Fruit fly (Drosophila melanogaster) whole organism, wandering third instar larva: ENCODE measurements around the gene brwl.
A peak's percentile ranks its signal among the peaks of the same experiment; 100 is the strongest.

Experiments
- Abd-B ChIP-seq: fragments of >200 bp; optimal IDR thresholded peaks from 2 replicates; lab custom pipeline; 2017; ENCODE audit warnings: missing biosample characterization, missing genetic modification characterization
- CG32264 ChIP-seq: fragments of 200-800 bp; sonication (Bioruptor generic); optimal IDR thresholded peaks from 2 replicates; lab custom pipeline; 2016; ENCODE audit warnings: missing biosample characterization, missing genetic modification characterization
- CG9705 ChIP-seq: fragments of 200-800 bp; sonication (Bioruptor generic); optimal IDR thresholded peaks from 2 replicates; lab custom pipeline; 2018; ENCODE audit warnings: missing biosample characterization, mild to moderate bottlenecking, missing genetic modification characterization
- CrebA ChIP-seq: fragments of 200-800 bp; sonication (Bioruptor generic); optimal IDR thresholded peaks from 2 replicates; lab custom pipeline; 2016; ENCODE audit warnings: missing biosample characterization, mild to moderate bottlenecking, missing genetic modification characterization, borderline replicate concordance
- Dfd ChIP-seq: fragments of >200 bp; optimal IDR thresholded peaks from 2 replicates; lab custom pipeline; 2017; ENCODE audit warnings: missing biosample characterization, missing genetic modification characterization
- Dif ChIP-seq: fragments of 200-275, 200-300 bp; sonication (Bioruptor generic); optimal IDR thresholded peaks from 2 replicates; lab custom pipeline; 2018; ENCODE audit warnings: missing biosample characterization, missing genetic modification characterization; ENCODE audit not compliant: partially characterized antibody
- GATAd ChIP-seq: sonication (Bioruptor generic); optimal IDR thresholded peaks from 2 replicates; lab custom pipeline; 2016; ENCODE audit warnings: missing biosample characterization, missing genetic modification characterization
- HLH106 ChIP-seq: fragments of 200-800 bp; optimal IDR thresholded peaks from 3 replicates; lab custom pipeline; 2019; ENCODE audit warnings: missing biosample characterization, mild to moderate bottlenecking, missing genetic modification characterization, moderate library complexity
- Hnf4 ChIP-seq: fragments of 200-800 bp; sonication (Bioruptor generic); optimal IDR thresholded peaks from 2 replicates; lab custom pipeline; 2016; ENCODE audit warnings: missing biosample characterization, mild to moderate bottlenecking, missing genetic modification characterization
- Hr78 ChIP-seq: fragments of >200 bp; optimal IDR thresholded peaks from 2 replicates; lab custom pipeline; 2017; ENCODE audit warnings: missing biosample characterization, missing genetic modification characterization
- Hr83 ChIP-seq: fragments of 200-300 bp; sonication (Bioruptor generic); optimal IDR thresholded peaks from 2 replicates; lab custom pipeline; 2016; ENCODE audit warnings: missing biosample characterization, mild to moderate bottlenecking, missing genetic modification characterization, moderate library complexity; ENCODE audit not compliant: poor library complexity, severe bottlenecking
- Jra ChIP-seq: sonication (Bioruptor generic); optimal IDR thresholded peaks from 2 replicates; lab custom pipeline; 2016; ENCODE audit warnings: missing biosample characterization, missing genetic modification characterization
- Mio ChIP-seq: sonication (Bioruptor generic); optimal IDR thresholded peaks from 2 replicates; lab custom pipeline; 2016; ENCODE audit warnings: missing biosample characterization, missing genetic modification characterization
- Myc ChIP-seq: fragments of >200 bp; optimal IDR thresholded peaks from 2 replicates; lab custom pipeline; 2017
- N ChIP-seq: fragments of >200 bp; optimal IDR thresholded peaks from 2 replicates; lab custom pipeline; 2018; ENCODE audit warnings: missing biosample characterization, missing external identifiers, missing genetic modification characterization
- OdsH ChIP-seq: fragments of 200-800 bp; sonication (Bioruptor generic); optimal IDR thresholded peaks from 2 replicates; lab custom pipeline; 2016; ENCODE audit warnings: missing biosample characterization, mild to moderate bottlenecking, missing genetic modification characterization
- Rel ChIP-seq, 2 experiments: fragments of 200-800 bp; sonication (Bioruptor generic) in 1 of 2; optimal IDR thresholded peaks; 2 replicates in 1 of 2; 3 replicates in 1 of 2; lab custom pipeline; 2016 to 2019; ENCODE audit warnings: mild to moderate bottlenecking in 2 of 2, missing biosample characterization in 2 of 2, missing genetic modification characterization in 2 of 2, moderate library complexity in 1 of 2
- Sp1 ChIP-seq: fragments of 200-800 bp; sonication (Bioruptor generic); optimal IDR thresholded peaks from 3 replicates; lab custom pipeline; 2019; ENCODE audit warnings: missing biosample characterization, mild to moderate bottlenecking, missing genetic modification characterization, moderate library complexity
- Vsx2 ChIP-seq: fragments of 200-300, 225-300 bp; sonication (Bioruptor generic); optimal IDR thresholded peaks from 2 replicates; lab custom pipeline; 2018; ENCODE audit warnings: missing biosample characterization, missing genetic modification characterization; ENCODE audit not compliant: partially characterized antibody
- br ChIP-seq: fragments of 200-800 bp; sonication (Bioruptor generic); optimal IDR thresholded peaks from 2 replicates; lab custom pipeline; 2016; ENCODE audit warnings: missing biosample characterization, missing genetic modification characterization
- brk ChIP-seq: fragments of 200-800 bp; sonication (Bioruptor generic); optimal IDR thresholded peaks from 2 replicates; lab custom pipeline; 2016; ENCODE audit warnings: missing biosample characterization, mild to moderate bottlenecking, missing genetic modification characterization
- dl ChIP-seq, 2 experiments: fragments of 175-275, 200-275 bp in 1 of 2; fragments of 200-275 bp in 1 of 2; sonication (Bioruptor generic); optimal IDR thresholded peaks; lab custom pipeline; 2018; ENCODE audit warnings: mild to moderate bottlenecking in 2 of 2, missing biosample characterization in 2 of 2, missing genetic modification characterization in 2 of 2, moderate library complexity in 2 of 2; ENCODE audit not compliant: partially characterized antibody in 2 of 2, insufficient read depth in 1 of 2
- dmrt93B ChIP-seq: fragments of 200-800 bp; sonication (Bioruptor generic); optimal IDR thresholded peaks from 2 replicates; lab custom pipeline; 2018; ENCODE audit warnings: missing biosample characterization, mild to moderate bottlenecking, missing genetic modification characterization
- dsf ChIP-seq: sonication (Bioruptor generic); optimal IDR thresholded peaks from 2 replicates; lab custom pipeline; 2016; ENCODE audit warnings: missing biosample characterization, missing genetic modification characterization, borderline replicate concordance
- ey ChIP-seq: fragments of 200-800 bp; sonication (Bioruptor generic); optimal IDR thresholded peaks from 2 replicates; lab custom pipeline; 2016; ENCODE audit warnings: missing biosample characterization, missing genetic modification characterization
- foxo ChIP-seq, 2 experiments: fragments of 200-800 bp; sonication (Bioruptor generic); optimal IDR thresholded peaks; 2 replicates in 1 of 2; 3 replicates in 1 of 2; lab custom pipeline; 2016 to 2017; ENCODE audit warnings: missing biosample characterization in 2 of 2, missing genetic modification characterization in 2 of 2
- fru ChIP-seq: fragments of 200-800 bp; sonication (Bioruptor generic); optimal IDR thresholded peaks from 3 replicates; lab custom pipeline; 2016; ENCODE audit warnings: missing biosample characterization, mild to moderate bottlenecking, missing genetic modification characterization
- h ChIP-seq: fragments of 200-800 bp; sonication (Bioruptor generic); optimal IDR thresholded peaks from 3 replicates; lab custom pipeline; 2016; ENCODE audit warnings: missing biosample characterization, mild to moderate bottlenecking, missing genetic modification characterization
- jim ChIP-seq: fragments of 175-275, 200-325 bp; sonication (Bioruptor generic); optimal IDR thresholded peaks from 2 replicates; lab custom pipeline; 2016; ENCODE audit warnings: missing biosample characterization, mild to moderate bottlenecking, missing genetic modification characterization
- lola ChIP-seq: fragments of >200 bp; optimal IDR thresholded peaks from 2 replicates; lab custom pipeline; 2017; ENCODE audit warnings: missing biosample characterization, missing genetic modification characterization
- pan ChIP-seq: fragments of >200 bp; optimal IDR thresholded peaks from 2 replicates; lab custom pipeline; 2017
- psq ChIP-seq: fragments of 200-800 bp; sonication (Bioruptor generic); optimal IDR thresholded peaks from 3 replicates; lab custom pipeline; 2017; ENCODE audit warnings: missing biosample characterization, mild to moderate bottlenecking, missing genetic modification characterization, moderate library complexity
- rgr ChIP-seq: fragments of 200-800 bp; sonication (Bioruptor generic); optimal IDR thresholded peaks from 3 replicates; lab custom pipeline; 2016; ENCODE audit warnings: missing biosample characterization, mild to moderate bottlenecking, missing genetic modification characterization
- sage ChIP-seq: fragments of 200-800 bp; sonication (Bioruptor generic); optimal IDR thresholded peaks from 2 replicates; lab custom pipeline; 2016; ENCODE audit warnings: missing biosample characterization, mild to moderate bottlenecking, missing genetic modification characterization
- sv ChIP-seq: fragments of 200-800 bp; sonication (Bioruptor generic); optimal IDR thresholded peaks from 3 replicates; lab custom pipeline; 2016; ENCODE audit warnings: missing biosample characterization, missing genetic modification characterization
- tai ChIP-seq: sonication (Bioruptor generic); optimal IDR thresholded peaks from 2 replicates; lab custom pipeline; 2016; ENCODE audit warnings: missing biosample characterization, missing genetic modification characterization
- usp ChIP-seq: fragments of >200 bp; optimal IDR thresholded peaks from 2 replicates; lab custom pipeline; 2017; ENCODE audit warnings: missing biosample characterization, missing genetic modification characterization
- woc ChIP-seq: sonication (Bioruptor generic); optimal IDR thresholded peaks from 2 replicates; lab custom pipeline; 2016; ENCODE audit warnings: missing biosample characterization, mild to moderate bottlenecking, missing genetic modification characterization

Gene brwl

dm6 chr2L:9570673-9571193 lies 2.0 kb downstream of the brwl start:
- TF ChIP-seq CG32264 (GFP tag; lab: Kevin White, UChicago), result no peak
- peak; percentile 33 for TF ChIP-seq Hnf4 (GFP tag; lab: Kevin White, UChicago)

- TF ChIP-seq CG32264 (GFP tag; lab: Kevin White, UChicago), result no peak
- no peak for TF ChIP-seq Dfd (GFP tag; lab: Kevin White, UChicago)
- TF ChIP-seq tai, result no peak
- no peak for TF ChIP-seq dmrt93B
- peak; percentile 98 for TF ChIP-seq Hnf4 (GFP tag; lab: Kevin White, UChicago)
- TF ChIP-seq Abd-B (GFP tag; lab: Kevin White, UChicago), result no peak
- no peak for TF ChIP-seq sage (GFP tag; lab: Kevin White, UChicago)
- TF ChIP-seq Dif, result no peak
- TF ChIP-seq ey (GFP tag; lab: Kevin White, UChicago), result peak; percentile 3
- TF ChIP-seq pan (lab: Kevin White, UChicago), result no peak
- TF ChIP-seq Rel (GFP tag; optimal IDR thresholded peaks at IDR 0.05; lab: Kevin White, UChicago), result no peak
- TF ChIP-seq Rel (tag; optimal IDR thresholded peaks at IDR 0.05; lab: Kevin White, UChicago), result peak; percentile 31
- TF ChIP-seq dsf (GFP tag; lab: Kevin White, UChicago), result no peak
- TF ChIP-seq HLH106 (tag; lab: Kevin White, UChicago), result no peak
- peak; percentile 20 for TF ChIP-seq OdsH (GFP tag; lab: Kevin White, UChicago)
- TF ChIP-seq fru (GFP tag; lab: Kevin White, UChicago), result no peak
- TF ChIP-seq woc (GFP tag; lab: Kevin White, UChicago), result no peak
- no peak for TF ChIP-seq CrebA (GFP tag; lab: Kevin White, UChicago)
- peak; percentile 16 for TF ChIP-seq Myc (lab: Kevin White, UChicago)
- TF ChIP-seq usp, result no peak
- TF ChIP-seq sv (GFP tag; lab: Kevin White, UChicago), result no peak
- TF ChIP-seq Mio (GFP tag; lab: Kevin White, UChicago), result no peak
- TF ChIP-seq br, result peak; percentile 33
- TF ChIP-seq Hr83 (GFP tag; lab: Kevin White, UChicago), result no peak
- peak; percentile 30 for TF ChIP-seq h (GFP tag; lab: Kevin White, UChicago)
- TF ChIP-seq psq (GFP tag; lab: Kevin White, UChicago), result peak; percentile 30
- TF ChIP-seq Vsx2 (GFP tag; lab: Kevin White, UChicago), result no peak
- TF ChIP-seq Sp1 (GFP tag; lab: Kevin White, UChicago), result peak; percentile 44
- TF ChIP-seq N (GFP tag; lab: Kevin White, UChicago), result no peak
- TF ChIP-seq GATAd, result no peak
- TF ChIP-seq brk (GFP tag; lab: Kevin White, UChicago), result no peak
- TF ChIP-seq jim (GFP tag; lab: Kevin White, UChicago), result no peak
- no peak for TF ChIP-seq CG9705 (GFP tag; lab: Kevin White, UChicago)
- peak in 1 of 2 experiments; percentile 49 for TF ChIP-seq foxo (GFP tag; optimal IDR thresholded peaks at IDR 0.05; lab: Kevin White, UChicago)
- TF ChIP-seq dl (GFP tag; optimal IDR thresholded peaks at IDR 0.05; lab: Kevin White, UChicago; ENCODE audit: insufficient read depth in 1 of 2, partially characterized antibody in 2 of 2), result no peak
- no peak for TF ChIP-seq Hr78 (GFP tag; lab: Kevin White, UChicago)
- TF ChIP-seq Jra (GFP tag; lab: Kevin White, UChicago), result no peak
- TF ChIP-seq lola (GFP tag; lab: Kevin White, UChicago), result no peak
- TF ChIP-seq rgr (GFP tag; lab: Kevin White, UChicago), result peak; percentile 64
- TF ChIP-seq, all 38 proteins: peak for 11
Observed at dm6 chr2L:9576269-9576933, 7.7 kb downstream of the brwl start, which contains the start of gene Mtpalpha. Mtpalpha (minus strand) TSS chr2L:9576769.
